Fruit fly (Drosophila melanogaster): ENCODE results near the gene Msp300.

Gene Msp300

dm6 chr2L:5096761-5097160 lies 3.9 kb upstream of the Msp300 start (continued):
- TF ChIP-seq ranshi (GFP tag; IDR thresholded peaks at IDR 0.05) (peak; percentile 17; the same call in 1 of the 2 replicates), CG11247 (GFP tag; IDR thresholded peaks at IDR 0.05) (no peak), Stat92E (GFP tag; optimal IDR thresholded peaks at IDR 0.05) (no peak), CG15011 (GFP tag; optimal IDR thresholded peaks at IDR 0.05) (no peak), fru (optimal IDR thresholded peaks at IDR 0.05) (no peak), Mrtf (GFP tag; IDR thresholded peaks at IDR 0.05) (no peak), nerfin-1 (tag; optimal IDR thresholded peaks at IDR 0.05) (peak; percentile 53), Max (GFP tag; optimal IDR thresholded peaks at IDR 0.05) (no peak), cwo (GFP tag; optimal IDR thresholded peaks at IDR 0.05) (peak; percentile 39), psq (GFP tag; optimal IDR thresholded peaks at IDR 0.05) (no peak), CG7987 (GFP tag; optimal IDR thresholded peaks at IDR 0.05) (peak; percentile 68), chm (GFP tag; IDR thresholded peaks at IDR 0.05) (no peak), da (GFP tag; optimal IDR thresholded peaks at IDR 0.05) (no peak), Lim3 (GFP tag; IDR thresholded peaks at IDR 0.05) (no peak), CG34224 (GFP tag; IDR thresholded peaks at IDR 0.05; ENCODE audit: partially characterized antibody) (no peak), zen2 (GFP tag; IDR thresholded peaks at IDR 0.05; ENCODE audit: partially characterized antibody) (no peak), CG10654 (GFP tag; optimal IDR thresholded peaks at IDR 0.05) (no peak), HHEX (GFP tag; optimal IDR thresholded peaks at IDR 0.05) (peak; percentile 58), mld (GFP tag; IDR thresholded peaks at IDR 0.05; ENCODE audit: partially characterized antibody) (no peak), sisA (GFP tag; IDR thresholded peaks at IDR 0.05) (0 out of 2 replicates have a peak, but pooled peaks have one; percentile 18), TFAM (GFP tag; optimal IDR thresholded peaks at IDR 0.05) (no peak), B-H2 (GFP tag; optimal IDR thresholded peaks at IDR 0.05) (peak; percentile 64), jumu (GFP tag; optimal IDR thresholded peaks at IDR 0.05) (no peak), Bdp1 (GFP tag; optimal IDR thresholded peaks at IDR 0.05) (no peak), chif (GFP tag; optimal IDR thresholded peaks at IDR 0.05) (no peak), Atf-2 (GFP tag; optimal IDR thresholded peaks at IDR 0.05) (no peak), Atf6 (GFP tag; IDR thresholded peaks at IDR 0.05) (no peak), Hmr (GFP tag; optimal IDR thresholded peaks at IDR 0.05) (peak; percentile 55), CG30431 (GFP tag; optimal IDR thresholded peaks at IDR 0.05) (no peak), Bgb (GFP tag; IDR thresholded peaks at IDR 0.05; ENCODE audit: partially characterized antibody) (0 out of 2 replicates have a peak, but pooled peaks have one; percentile 6), CG13894 (tag; optimal IDR thresholded peaks at IDR 0.05) (peak; percentile 61), CG4707 (GFP tag; optimal IDR thresholded peaks at IDR 0.05) (no peak), twi (tag; optimal IDR thresholded peaks at IDR 0.05) (no peak), zf30C (GFP tag; optimal IDR thresholded peaks at IDR 0.05) (no peak), gem (tag; optimal IDR thresholded peaks at IDR 0.05) (no peak), crp (GFP tag; optimal IDR thresholded peaks at IDR 0.05) (no peak), dmrt11E (tag; optimal IDR thresholded peaks at IDR 0.05) (no peak), Nf-YB (GFP tag; optimal IDR thresholded peaks at IDR 0.05) (no peak), CG12236 (GFP tag; optimal IDR thresholded peaks at IDR 0.05) (no peak), trem (tag; optimal IDR thresholded peaks at IDR 0.05) (no peak), yki (optimal IDR thresholded peaks at IDR 0.05) (no peak), Hmx (GFP tag; optimal IDR thresholded peaks at IDR 0.05) (no peak), Sox102F (GFP tag; optimal IDR thresholded peaks at IDR 0.05) (no peak), pzg (GFP tag; optimal IDR thresholded peaks at IDR 0.05) (no peak), CG1529 (GFP tag; optimal IDR thresholded peaks at IDR 0.05) (no peak), CG3726 (GFP tag; IDR thresholded peaks at IDR 0.05) (no peak), ems (GFP tag; optimal IDR thresholded peaks at IDR 0.05) (no peak), unpg (GFP tag; optimal IDR thresholded peaks at IDR 0.05) (peak; percentile 24), Atf3 (GFP tag; optimal IDR thresholded peaks at IDR 0.05) (no peak), exex (tag; optimal IDR thresholded peaks at IDR 0.05) (no peak), ash1 (GFP tag; optimal IDR thresholded peaks at IDR 0.05) (no peak)

All from whole organism, embryonic.